Worm (Caenorhabditis elegans) whole organism, L4/young adult: ENCODE measurements around the gene mig-10.

Source experiments
- W03F9.2 ChIP-seq: fragments of 150-350 bp; optimal IDR thresholded peaks from 2 replicates; lab custom pipeline; 2014; ENCODE audit warnings: missing biosample characterization, missing genetic modification characterization
- dao-5 ChIP-seq: sonication (generic microtip); optimal IDR thresholded peaks from 2 replicates; lab custom pipeline; 2016; ENCODE audit warnings: missing genotype, missing genetic modification characterization, moderate library complexity, missing compliant biosample characterization
- him-1 ChIP-seq: sonication (generic microtip); optimal IDR thresholded peaks from 2 replicates; lab custom pipeline; 2016; ENCODE audit warnings: missing genotype, missing genetic modification reagents, missing genetic modification characterization, missing compliant biosample characterization

DNA sequence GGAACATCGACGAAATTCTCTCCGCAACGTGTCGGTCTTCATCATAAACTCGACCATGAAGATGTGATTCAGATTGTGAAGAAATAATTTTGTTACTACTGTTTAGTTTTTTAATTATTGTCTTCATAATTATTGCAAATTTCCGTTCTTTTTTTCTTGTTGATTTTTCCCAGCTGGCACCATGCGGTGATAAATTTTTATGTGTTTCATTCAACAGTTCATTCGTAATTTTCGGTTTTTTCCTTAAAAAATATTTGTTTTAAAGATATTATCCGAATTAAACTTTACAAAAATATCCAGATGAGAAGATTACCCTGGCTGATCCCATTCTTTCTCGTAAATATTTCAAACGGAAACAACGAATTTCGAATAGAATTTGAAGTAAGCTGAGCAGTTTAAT is 31.9 kb upstream of the mig-10 start, which contains the start of gene C02F5.13:
- TF ChIP-seq W03F9.2 (tag; lab: Kevin White, UChicago) (no peak), dao-5 (tag; lab: Kevin White, UChicago) (no peak), him-1 (tag; lab: Kevin White, UChicago) (no peak)
